Fruit fly (Drosophila melanogaster): ENCODE results near the gene Cad87A.

Gene Cad87A

DNA sequence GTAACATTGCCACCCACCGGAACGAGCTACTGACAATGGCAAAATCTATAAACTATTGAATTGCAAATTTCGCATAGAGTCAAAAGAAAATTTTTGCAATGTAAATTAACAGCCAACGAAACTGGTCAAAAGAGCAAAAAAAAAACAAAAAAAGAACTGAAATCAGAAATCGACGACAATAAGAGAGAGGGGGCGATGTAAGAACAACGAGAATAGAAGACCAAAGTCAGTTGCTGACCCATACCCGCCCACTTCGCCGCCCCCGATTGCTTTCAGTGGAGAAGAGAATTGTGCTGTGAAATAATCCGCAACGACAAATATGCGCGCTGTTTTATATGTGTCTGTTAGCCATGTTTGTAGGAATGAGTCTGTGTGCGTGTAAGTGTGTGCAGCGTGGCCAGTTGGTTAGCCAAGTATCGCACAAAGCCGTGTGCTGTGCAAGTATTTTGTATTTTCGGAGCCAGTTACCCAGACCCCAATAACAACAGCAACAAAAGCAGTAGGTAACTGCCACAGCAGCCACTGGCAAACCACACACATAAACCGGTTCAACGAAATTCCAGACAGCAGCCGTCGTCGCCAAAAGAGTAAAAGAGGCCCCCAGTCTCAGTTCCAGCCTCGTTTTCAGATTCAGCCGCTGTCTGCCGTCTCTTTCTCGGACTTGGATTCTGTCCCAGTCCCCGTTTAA lies 11.4 kb downstream of the Cad87A start (continued):
- TF ChIP-seq fru (GFP tag; optimal IDR thresholded peaks at IDR 0.05), result peak; percentile 52

- TF ChIP-seq Abd-B (GFP tag; optimal IDR thresholded peaks at IDR 0.05) (no peak), h (GFP tag; optimal IDR thresholded peaks at IDR 0.05) (no peak), CG32264 (GFP tag; optimal IDR thresholded peaks at IDR 0.05) (no peak), Hr78 (GFP tag; optimal IDR thresholded peaks at IDR 0.05) (no peak), Hr83 (GFP tag; optimal IDR thresholded peaks at IDR 0.05; ENCODE audit: poor library complexity, severe bottlenecking) (no peak), jim (GFP tag; optimal IDR thresholded peaks at IDR 0.05) (no peak), brk (GFP tag; optimal IDR thresholded peaks at IDR 0.05) (no peak), OdsH (GFP tag; optimal IDR thresholded peaks at IDR 0.05) (no peak), sv (GFP tag; optimal IDR thresholded peaks at IDR 0.05) (no peak), Mio (GFP tag; optimal IDR thresholded peaks at IDR 0.05) (no peak), lola (GFP tag; optimal IDR thresholded peaks at IDR 0.05) (no peak), CrebA (GFP tag; optimal IDR thresholded peaks at IDR 0.05; ENCODE audit: borderline replicate concordance) (no peak), Jra (GFP tag; optimal IDR thresholded peaks at IDR 0.05) (no peak), Sp1 (GFP tag; optimal IDR thresholded peaks at IDR 0.05) (no peak)
Measured at dm6 chr3R:11933903-11934302, 15.0 kb downstream of the Cad87A start.

dm6 chr3R:11930962-11931361 lies 18.0 kb downstream of the Cad87A start, which contains the start of gene CG14731:
Gene CG14731 (plus strand): TSS chr3R:11931262.
- TF ChIP-seq fru (GFP tag; optimal IDR thresholded peaks at IDR 0.05) (no peak), Dfd (GFP tag; optimal IDR thresholded peaks at IDR 0.05) (no peak), Vsx2 (GFP tag; optimal IDR thresholded peaks at IDR 0.05; ENCODE audit: partially characterized antibody) (no peak), h (GFP tag; optimal IDR thresholded peaks at IDR 0.05) (no peak), GATAd (GFP tag; optimal IDR thresholded peaks at IDR 0.05) (no peak), ey (GFP tag; optimal IDR thresholded peaks at IDR 0.05) (no peak), woc (GFP tag; optimal IDR thresholded peaks at IDR 0.05) (no peak), foxo (GFP tag; optimal IDR thresholded peaks at IDR 0.05) (no peak), CG9705 (GFP tag; optimal IDR thresholded peaks at IDR 0.05) (no peak), sage (GFP tag; optimal IDR thresholded peaks at IDR 0.05) (no peak), HLH106 (tag; optimal IDR thresholded peaks at IDR 0.05) (no peak), N (GFP tag; optimal IDR thresholded peaks at IDR 0.05) (no peak), CG32264 (GFP tag; optimal IDR thresholded peaks at IDR 0.05) (no peak), Sp1 (GFP tag; optimal IDR thresholded peaks at IDR 0.05) (no peak), Hr78 (GFP tag; optimal IDR thresholded peaks at IDR 0.05) (no peak)

- TF ChIP-seq woc (GFP tag; optimal IDR thresholded peaks at IDR 0.05) (peak; percentile 24), Abd-B (GFP tag; optimal IDR thresholded peaks at IDR 0.05) (no peak), h (GFP tag; optimal IDR thresholded peaks at IDR 0.05) (peak; percentile 59), foxo (GFP tag; optimal IDR thresholded peaks at IDR 0.05) (peak in 1 of 2 experiments; percentile 67), HLH106 (tag; optimal IDR thresholded peaks at IDR 0.05) (peak; percentile 44), fru (GFP tag; optimal IDR thresholded peaks at IDR 0.05) (peak; percentile 66), N (GFP tag; optimal IDR thresholded peaks at IDR 0.05) (no peak), rgr (GFP tag; optimal IDR thresholded peaks at IDR 0.05) (peak; percentile 59), Dfd (GFP tag; optimal IDR thresholded peaks at IDR 0.05) (no peak), Hnf4 (GFP tag; optimal IDR thresholded peaks at IDR 0.05) (peak; percentile 37), jim (GFP tag; optimal IDR thresholded peaks at IDR 0.05) (no peak), ey (GFP tag; optimal IDR thresholded peaks at IDR 0.05) (peak; percentile 58), OdsH (GFP tag; optimal IDR thresholded peaks at IDR 0.05) (peak; percentile 24), dsf (GFP tag; optimal IDR thresholded peaks at IDR 0.05; ENCODE audit: borderline replicate concordance) (no peak), Myc (optimal IDR thresholded peaks at IDR 0.05) (no peak), psq (GFP tag; optimal IDR thresholded peaks at IDR 0.05) (peak; percentile 39), Sp1 (GFP tag; optimal IDR thresholded peaks at IDR 0.05) (peak; percentile 39), CG32264 (GFP tag; optimal IDR thresholded peaks at IDR 0.05) (peak; percentile 18)
Measured at dm6 chr3R:11920605-11921004, 28.3 kb downstream of the Cad87A start.

DNA sequence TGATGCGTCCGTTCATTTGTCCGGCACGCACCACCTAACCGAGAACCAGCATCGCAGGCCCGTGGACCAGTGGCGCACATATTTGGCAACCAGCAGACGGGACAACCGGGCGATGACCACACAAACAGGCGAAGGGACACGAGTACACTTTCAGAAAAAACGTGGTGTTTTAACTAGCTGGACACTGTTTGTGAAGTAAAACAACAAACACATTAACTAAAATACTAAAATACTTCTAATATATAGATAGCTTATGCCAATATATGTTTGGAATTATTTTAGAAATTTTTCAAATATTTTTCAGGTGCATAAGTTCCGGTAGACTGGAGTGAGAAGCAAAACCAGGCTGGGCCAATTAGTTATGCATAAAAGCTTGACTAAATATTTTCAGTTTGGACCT lies 46.0 kb downstream of the Cad87A start:
- TF ChIP-seq foxo (GFP tag; optimal IDR thresholded peaks at IDR 0.05) (no peak), Mio (GFP tag; optimal IDR thresholded peaks at IDR 0.05) (no peak), fru (GFP tag; optimal IDR thresholded peaks at IDR 0.05) (peak; percentile 59), jim (GFP tag; optimal IDR thresholded peaks at IDR 0.05) (no peak), pan (optimal IDR thresholded peaks at IDR 0.05) (no peak), Hr83 (GFP tag; optimal IDR thresholded peaks at IDR 0.05; ENCODE audit: poor library complexity, severe bottlenecking) (no peak), brk (GFP tag; optimal IDR thresholded peaks at IDR 0.05) (no peak), CrebA (GFP tag; optimal IDR thresholded peaks at IDR 0.05; ENCODE audit: borderline replicate concordance) (no peak), sv (GFP tag; optimal IDR thresholded peaks at IDR 0.05) (no peak), psq (GFP tag; optimal IDR thresholded peaks at IDR 0.05) (peak; percentile 26), ey (GFP tag; optimal IDR thresholded peaks at IDR 0.05) (peak; percentile 51), HLH106 (tag; optimal IDR thresholded peaks at IDR 0.05) (peak; percentile 19), OdsH (GFP tag; optimal IDR thresholded peaks at IDR 0.05) (peak; percentile 46), lola (GFP tag; optimal IDR thresholded peaks at IDR 0.05) (no peak), tai (GFP tag; optimal IDR thresholded peaks at IDR 0.05) (no peak), CG32264 (GFP tag; optimal IDR thresholded peaks at IDR 0.05) (no peak), woc (GFP tag; optimal IDR thresholded peaks at IDR 0.05) (peak; percentile 29), Rel (GFP tag; optimal IDR thresholded peaks at IDR 0.05) (no peak), Rel (tag; optimal IDR thresholded peaks at IDR 0.05) (no peak), br (GFP tag; optimal IDR thresholded peaks at IDR 0.05) (no peak), h (GFP tag; optimal IDR thresholded peaks at IDR 0.05) (peak; percentile 49), rgr (GFP tag; optimal IDR thresholded peaks at IDR 0.05) (no peak), Jra (GFP tag; optimal IDR thresholded peaks at IDR 0.05) (no peak), Hnf4 (GFP tag; optimal IDR thresholded peaks at IDR 0.05) (peak; percentile 28)

Data from whole organism, wandering third instar larva.